Worm (Caenorhabditis elegans): Measurements from ENCODE around the gene Y73F8A.1159.

DNA sequence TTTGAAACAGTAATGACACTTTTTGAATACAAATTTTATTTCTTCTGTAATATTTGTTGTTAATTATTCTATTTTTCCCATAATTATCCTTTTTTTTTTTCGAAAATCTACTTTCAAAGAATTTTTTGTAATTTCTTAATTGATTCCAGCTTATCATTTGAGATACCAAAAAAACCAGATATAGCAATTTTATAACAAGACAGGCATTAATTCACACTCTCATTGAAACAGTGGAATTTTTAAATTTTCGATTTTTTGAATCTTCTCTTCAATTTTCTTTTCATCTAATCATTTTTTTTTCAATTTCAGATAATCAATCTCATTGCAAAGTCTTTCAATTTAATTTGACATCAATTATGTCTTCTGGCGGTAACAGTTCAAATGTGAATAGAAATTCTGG lies 9.2 kb upstream of the Y73F8A.1159 start, which contains the start of gene nhr-5:
- TF ChIP-seq nhr-28 (tag; optimal IDR thresholded peaks at IDR 0.05) = no peak
- TF ChIP-seq unc-39 (tag; optimal IDR thresholded peaks at IDR 0.05) = no peak
- TF ChIP-seq unc-62 (GFP tag; optimal IDR thresholded peaks at IDR 0.05) = no peak
- TF ChIP-seq ceh-43 (GFP tag; optimal IDR thresholded peaks at IDR 0.05) = no peak
- no peak for TF ChIP-seq lin-13 (tag; optimal IDR thresholded peaks at IDR 0.05)
- no peak for TF ChIP-seq ces-1 (GFP tag; optimal IDR thresholded peaks at IDR 0.05)
- no peak for TF ChIP-seq ztf-11 (tag; optimal IDR thresholded peaks at IDR 0.05)
- TF ChIP-seq pha-4 (tag; optimal IDR thresholded peaks at IDR 0.05) = no peak
- TF ChIP-seq cnd-1 (tag; optimal IDR thresholded peaks at IDR 0.05) = no peak
